Fruit fly (Drosophila melanogaster) whole organism, prepupa: Measurements from ENCODE around the gene sau.

Experiments used
- Blimp-1 ChIP-seq: fragments of 200-800 bp; sonication (Bioruptor generic); optimal IDR thresholded peaks from 3 replicates; lab custom pipeline; 2017; ENCODE audit warnings: missing biosample characterization, missing genetic modification characterization, mild to moderate bottlenecking, moderate library complexity, missing genetic modification reagents
- CG15336 ChIP-seq: fragments of 200-800 bp; sonication (Bioruptor generic); IDR thresholded peaks from 2 replicates; pipeline ENCODE4 v1.3.6; 2022; ENCODE audit warnings: missing biosample characterization, missing genetic modification characterization
- CG31627 ChIP-seq: fragments of 200-800 bp; sonication (Bioruptor generic); optimal IDR thresholded peaks from 3 replicates; lab custom pipeline; 2016; ENCODE audit warnings: missing biosample characterization, missing genetic modification characterization
- CG6163 ChIP-seq: fragments of 200-800 bp; sonication (Bioruptor generic); IDR thresholded peaks from 3 replicates; pipeline ENCODE4 v1.3.6; 2022; ENCODE audit warnings: missing biosample characterization, missing genetic modification characterization
- spab ChIP-seq: fragments of 200-800 bp; sonication (Bioruptor generic); optimal IDR thresholded peaks from 2 replicates; lab custom pipeline; 2017; ENCODE audit warnings: missing biosample characterization, mild to moderate bottlenecking, missing genetic modification characterization, missing genetic modification reagents

- TF ChIP-seq spab (GFP tag; lab: Kevin White, UChicago) (no peak), CG31627 (GFP tag; lab: Kevin White, UChicago) (no peak), Blimp-1 (GFP tag; lab: Kevin White, UChicago) (no peak), CG15336 (no peak), CG6163 (GFP tag; lab: Robert Waterston, UW) (no peak)
Observed at dm6 chr2L:2179366-2179765, 46.8 kb upstream of the sau start.
